Worm (Caenorhabditis elegans) whole organism, L4 larva: ENCODE results near the gene F11C1.7.

Source experiments
- attf-4 ChIP-seq: sonication (generic microtip); optimal IDR thresholded peaks from 3 replicates; lab custom pipeline; 2017; ENCODE audit warnings: missing biosample characterization, missing genetic modification characterization
- hlh-30 ChIP-seq: sonication (generic microtip); optimal IDR thresholded peaks from 2 replicates; lab custom pipeline; 2017; ENCODE audit warnings: antibody characterized with exemption, mild to moderate bottlenecking, missing genetic modification characterization, missing compliant biosample characterization; ENCODE audit not compliant: insufficient read depth
- lin-15B ChIP-seq: fragments of 150-350 bp; sonication (generic microtip); optimal IDR thresholded peaks from 3 replicates; lab custom pipeline; 2014; ENCODE audit warnings: missing biosample characterization, missing genetic modification characterization
- nhr-11 ChIP-seq: fragments of 150-350 bp; optimal IDR thresholded peaks from 2 replicates; lab custom pipeline; 2014; ENCODE audit warnings: missing biosample characterization, missing genetic modification characterization
- nhr-25 ChIP-seq: sonication (generic microtip); optimal IDR thresholded peaks from 2 replicates; lab custom pipeline; 2017; ENCODE audit warnings: missing genetic modification characterization, mild to moderate bottlenecking, missing compliant biosample characterization, antibody characterized with exemption, moderate library complexity, borderline replicate concordance; ENCODE audit not compliant: insufficient read depth
- skn-1 ChIP-seq: fragments of 150-350 bp; optimal IDR thresholded peaks from 2 replicates; lab custom pipeline; 2014; ENCODE audit warnings: missing biosample characterization, missing genetic modification characterization
- zag-1 ChIP-seq: fragments of 150-350 bp; optimal IDR thresholded peaks from 2 replicates; lab custom pipeline; 2014; ENCODE audit warnings: missing biosample characterization, missing genetic modification characterization

DNA sequence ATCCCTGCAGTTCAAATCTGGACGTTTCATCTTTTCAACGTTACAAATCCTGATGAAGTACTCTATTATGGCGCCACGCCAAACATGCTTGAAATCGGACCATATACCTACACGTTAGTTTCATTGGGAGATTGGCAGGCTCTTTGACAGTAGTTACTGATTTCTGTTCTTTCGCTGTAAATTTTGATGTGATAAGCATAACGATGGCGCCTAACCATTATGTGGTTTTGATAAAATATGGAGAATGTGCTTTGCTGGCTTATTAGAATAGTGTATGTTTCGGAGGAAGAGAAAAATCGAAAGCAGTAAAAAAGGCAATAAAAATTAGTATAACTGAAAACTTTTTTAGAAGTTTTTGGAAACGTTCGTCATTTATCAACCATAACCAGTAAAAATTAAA, 6.4 kb upstream of the F11C1.7 start:
- TF ChIP-seq nhr-25 (tag; lab: Kevin White, UChicago) (no peak), attf-4 (tag; lab: Kevin White, UChicago) (no peak), skn-1 (no peak), hlh-30 (tag; lab: Kevin White, UChicago) (no peak), zag-1 (no peak), nhr-11 (tag; lab: Kevin White, UChicago) (no peak), lin-15B (no peak)
